Worm (Caenorhabditis elegans) whole organism, young adult: Measurements from ENCODE around the gene T01E8.8.

Experiments
- B0019.2 ChIP-seq: fragments of 200-800 bp; sonication (Bioruptor generic); conservative IDR thresholded peaks from 2 replicates; pipeline ENCODE4 v1.3.6; 2022; ENCODE audit warnings: missing genetic modification reagents, missing genetic modification characterization, missing compliant biosample characterization
- C17E4.6 ChIP-seq: fragments of 200-800 bp; sonication (Bioruptor generic); IDR thresholded peaks from 2 replicates; pipeline ENCODE4 v1.3.6; 2022; ENCODE audit warnings: missing genetic modification reagents, missing genetic modification characterization, missing compliant biosample characterization
- D2030.7 ChIP-seq: fragments of 200-800 bp; sonication (Bioruptor generic); IDR thresholded peaks from 2 replicates; pipeline ENCODE4 v1.3.6; 2022; ENCODE audit warnings: missing genetic modification reagents, missing genetic modification characterization, missing compliant biosample characterization
- F23B12.7 ChIP-seq: sonication (generic microtip); optimal IDR thresholded peaks from 2 replicates; lab custom pipeline; 2017; ENCODE audit warnings: missing genetic modification characterization, mild to moderate bottlenecking, missing compliant biosample characterization, antibody characterized with exemption, moderate library complexity; ENCODE audit not compliant: insufficient read depth
- K11D2.4 ChIP-seq: fragments of 200-800 bp; sonication (Bioruptor generic); IDR thresholded peaks from 2 replicates; pipeline ENCODE4 v1.3.6; 2022; ENCODE audit warnings: missing genetic modification reagents, missing genetic modification characterization, missing compliant biosample characterization
- Y53G8AR.9 ChIP-seq: fragments of 200-800 bp; sonication (Bioruptor generic); conservative IDR thresholded peaks from 2 replicates; pipeline ENCODE4 v1.3.6; 2022; ENCODE audit warnings: missing genetic modification reagents, missing genetic modification characterization, missing compliant biosample characterization
- Y67H2A.10 ChIP-seq: fragments of 200-800 bp; sonication (Bioruptor generic); conservative IDR thresholded peaks from 2 replicates; pipeline ENCODE4 v1.3.6; 2022; ENCODE audit warnings: missing genetic modification reagents, missing genetic modification characterization, missing compliant biosample characterization
- Y79H2A.3 ChIP-seq: fragments of 200-800 bp; sonication (Bioruptor generic); conservative IDR thresholded peaks from 2 replicates; pipeline ENCODE4 v1.3.6; 2022; ENCODE audit warnings: missing genetic modification reagents, missing genetic modification characterization, missing compliant biosample characterization
- Y95B8A.8 ChIP-seq: fragments of 200-800 bp; sonication (Bioruptor generic); IDR thresholded peaks from 2 replicates; pipeline ENCODE4 v1.3.6; 2022; ENCODE audit warnings: missing genetic modification reagents, missing genetic modification characterization, missing compliant biosample characterization
- ZK185.1 ChIP-seq: sonication (generic microtip); optimal IDR thresholded peaks from 2 replicates; lab custom pipeline; 2016; ENCODE audit warnings: mild to moderate bottlenecking, missing genetic modification characterization, missing compliant biosample characterization; ENCODE audit not compliant: poor library complexity, severe bottlenecking
- akir-1 ChIP-seq: fragments of 200-800 bp; sonication (Bioruptor generic); optimal IDR thresholded peaks from 2 replicates; lab custom pipeline; 2018; ENCODE audit warnings: mild to moderate bottlenecking, missing genetic modification characterization, moderate library complexity, missing compliant biosample characterization
- aptf-2 ChIP-seq: fragments of 200-800 bp; sonication (Bioruptor generic); conservative IDR thresholded peaks from 2 replicates; pipeline ENCODE4 v1.3.6; 2022; ENCODE audit warnings: missing genetic modification reagents, missing genetic modification characterization, missing compliant biosample characterization
- attf-3 ChIP-seq: fragments of 200-800 bp; sonication (Bioruptor generic); conservative IDR thresholded peaks from 2 replicates; pipeline ENCODE4 v1.3.6; 2022; ENCODE audit warnings: missing genetic modification reagents, missing genetic modification characterization, missing compliant biosample characterization
- ceh-100 ChIP-seq: fragments of 200-800 bp; sonication (Bioruptor generic); IDR thresholded peaks from 2 replicates; pipeline ENCODE4 v1.3.6; 2022; ENCODE audit warnings: missing genetic modification reagents, missing genetic modification characterization, missing compliant biosample characterization
- ceh-58 ChIP-seq: fragments of 200-800 bp; sonication (Bioruptor generic); IDR thresholded peaks from 2 replicates; pipeline ENCODE4 v1.3.6; 2022; ENCODE audit warnings: missing genetic modification characterization, missing compliant biosample characterization
- ceh-91 ChIP-seq: fragments of 200-800 bp; sonication (Bioruptor generic); IDR thresholded peaks from 2 replicates; pipeline ENCODE4 v1.3.6; 2022; ENCODE audit warnings: missing genetic modification reagents, missing genetic modification characterization, missing compliant biosample characterization
- chd-7 ChIP-seq: sonication (generic microtip); optimal IDR thresholded peaks from 2 replicates; lab custom pipeline; 2016; ENCODE audit warnings: mild to moderate bottlenecking, missing genetic modification characterization, moderate library complexity, missing compliant biosample characterization
- dpl-1 ChIP-seq: fragments of 150-350 bp; optimal IDR thresholded peaks from 2 replicates; lab custom pipeline; 2014; ENCODE audit warnings: missing biosample characterization, missing genetic modification reagents, missing genetic modification characterization
- efl-1 ChIP-seq: fragments of 150-350 bp; optimal IDR thresholded peaks from 2 replicates; lab custom pipeline; 2014; ENCODE audit warnings: missing biosample characterization, missing genetic modification reagents, missing genetic modification characterization
- hmg-1.2 ChIP-seq: fragments of 200-800 bp; sonication (Bioruptor generic); IDR thresholded peaks from 2 replicates; pipeline ENCODE4 v1.3.6; 2022; ENCODE audit warnings: missing genetic modification reagents, missing genetic modification characterization, missing compliant biosample characterization
- hrde-1 ChIP-seq: sonication (generic microtip); optimal IDR thresholded peaks from 2 replicates; lab custom pipeline; 2016; ENCODE audit warnings: missing genetic modification characterization, mild to moderate bottlenecking, missing compliant biosample characterization, moderate library complexity, missing genotype, missing genetic modification reagents, borderline replicate concordance
- hsf-1 ChIP-seq: fragments of 200-800 bp; sonication (Bioruptor generic); IDR thresholded peaks from 2 replicates; pipeline ENCODE4 v1.3.6; 2022; ENCODE audit warnings: missing genetic modification reagents, missing genetic modification characterization, missing compliant biosample characterization
- lin-35 ChIP-seq, 3 experiments: fragments of 150-350 bp in 2 of 3; sonication (generic microtip) in 1 of 3; optimal IDR thresholded peaks; 2 replicates each; lab custom pipeline; 2014 to 2018; ENCODE audit warnings: missing biosample characterization in 3 of 3, missing genetic modification characterization in 3 of 3, missing genetic modification reagents in 3 of 3
- lin-54 ChIP-seq: fragments of 200-800 bp; sonication (Bioruptor generic); optimal IDR thresholded peaks from 2 replicates; lab custom pipeline; 2018; ENCODE audit warnings: mild to moderate bottlenecking, missing genetic modification characterization, missing compliant biosample characterization
- lir-1 ChIP-seq: fragments of 200-800 bp; sonication (Bioruptor generic); conservative IDR thresholded peaks from 2 replicates; pipeline ENCODE4 v1.3.6; 2022; ENCODE audit warnings: missing genetic modification reagents, missing genetic modification characterization, missing compliant biosample characterization
- madf-10 ChIP-seq: sonication (generic microtip); optimal IDR thresholded peaks from 2 replicates; lab custom pipeline; 2016; ENCODE audit warnings: mild to moderate bottlenecking, missing genetic modification characterization, missing compliant biosample characterization
- madf-3 ChIP-seq: fragments of 200-800 bp; sonication (Bioruptor generic); IDR thresholded peaks from 2 replicates; pipeline ENCODE4 v1.3.6; 2022; ENCODE audit warnings: missing genetic modification reagents, missing genetic modification characterization, missing compliant biosample characterization
- madf-6 ChIP-seq: fragments of 200-800 bp; sonication (Bioruptor generic); IDR thresholded peaks from 2 replicates; pipeline ENCODE4 v1.3.6; 2022; ENCODE audit warnings: missing genetic modification reagents, missing genetic modification characterization, missing compliant biosample characterization
- madf-8 ChIP-seq: fragments of 200-800 bp; sonication (Bioruptor generic); conservative IDR thresholded peaks from 2 replicates; pipeline ENCODE4 v1.3.6; 2022; ENCODE audit warnings: missing genetic modification reagents, missing genetic modification characterization, missing compliant biosample characterization
- nfyb-1 ChIP-seq: fragments of 200-800 bp; sonication (Bioruptor generic); IDR thresholded peaks from 2 replicates; pipeline ENCODE4 v1.3.6; 2022; ENCODE audit warnings: missing genetic modification reagents, missing genetic modification characterization, missing compliant biosample characterization
- nhr-179 ChIP-seq: sonication (generic microtip); optimal IDR thresholded peaks from 2 replicates; lab custom pipeline; 2016; ENCODE audit warnings: mild to moderate bottlenecking, missing genetic modification characterization, missing compliant biosample characterization
- nhr-27 ChIP-seq: fragments of 200-800 bp; sonication (Bioruptor generic); optimal IDR thresholded peaks from 2 replicates; lab custom pipeline; 2018; ENCODE audit warnings: mild to moderate bottlenecking, missing genetic modification characterization, moderate library complexity, missing compliant biosample characterization
- rec-8 ChIP-seq, 2 experiments: sonication (generic microtip); optimal IDR thresholded peaks; 2 replicates each; lab custom pipeline; 2016; ENCODE audit warnings: mild to moderate bottlenecking in 2 of 2, missing genetic modification characterization in 2 of 2, missing genetic modification reagents in 2 of 2, missing genotype in 2 of 2, missing biosample characterization in 1 of 2, missing compliant biosample characterization in 1 of 2, moderate library complexity in 1 of 2
- sdz-38 ChIP-seq: sonication (generic microtip); optimal IDR thresholded peaks from 2 replicates; lab custom pipeline; 2016; ENCODE audit warnings: missing genotype, missing genetic modification characterization, missing compliant biosample characterization
- snpc-1.1 ChIP-seq: sonication (generic microtip); optimal IDR thresholded peaks from 2 replicates; lab custom pipeline; 2017; ENCODE audit warnings: missing genetic modification characterization, mild to moderate bottlenecking, missing compliant biosample characterization, antibody characterized with exemption, moderate library complexity, missing genotype, missing genetic modification reagents; ENCODE audit not compliant: insufficient read depth
- snpc-1.3 ChIP-seq: sonication (generic microtip); optimal IDR thresholded peaks from 2 replicates; lab custom pipeline; 2017; ENCODE audit warnings: missing genetic modification characterization, mild to moderate bottlenecking, missing compliant biosample characterization, antibody characterized with exemption, moderate library complexity, missing genotype, missing genetic modification reagents; ENCODE audit not compliant: insufficient read depth
- snpc-3.4 ChIP-seq: sonication (generic microtip); optimal IDR thresholded peaks from 2 replicates; lab custom pipeline; 2017; ENCODE audit warnings: missing genetic modification characterization, mild to moderate bottlenecking, missing compliant biosample characterization, antibody characterized with exemption, moderate library complexity, missing genotype, missing genetic modification reagents
- tbp1 ChIP-seq: fragments of 200-800 bp; sonication (Bioruptor generic); optimal IDR thresholded peaks from 2 replicates; lab custom pipeline; 2018; ENCODE audit warnings: mild to moderate bottlenecking, missing genetic modification characterization, missing compliant biosample characterization
- xnd-1 ChIP-seq: sonication (generic microtip); optimal IDR thresholded peaks from 2 replicates; lab custom pipeline; 2016; ENCODE audit warnings: missing genotype, missing genetic modification reagents, missing genetic modification characterization, missing compliant biosample characterization
- ztf-18 ChIP-seq: sonication (generic microtip); optimal IDR thresholded peaks from 2 replicates; lab custom pipeline; 2016; ENCODE audit warnings: missing genotype, mild to moderate bottlenecking, missing genetic modification characterization, missing compliant biosample characterization
- ztf-28 ChIP-seq: fragments of 200-800 bp; sonication (Bioruptor generic); IDR thresholded peaks from 2 replicates; pipeline ENCODE4 v1.3.6; 2022; ENCODE audit warnings: missing genetic modification reagents, missing genetic modification characterization, missing compliant biosample characterization
- ztf-6 ChIP-seq: fragments of 200-800 bp; sonication (Bioruptor generic); IDR thresholded peaks from 2 replicates; pipeline ENCODE4 v1.3.6; 2022; ENCODE audit warnings: missing genetic modification reagents, missing genetic modification characterization, missing compliant biosample characterization

Gene T01E8.8

ce11 chrII:10197091-10197675 lies 33.9 kb upstream of the T01E8.8 start, which contains the start of gene R05H5.3 (continued):
- no peak for TF ChIP-seq nhr-27 (tag; lab: Kevin White, UChicago)
- TF ChIP-seq Y53G8AR.9, result no peak
- TF ChIP-seq C17E4.6, result peak; percentile 69; the same call in 1 of the 2 replicates
- no peak; the same call in none of the 2 replicates for TF ChIP-seq ztf-28 (GFP tag; lab: Robert Waterston, UW)
- peak; percentile 94 for TF ChIP-seq ceh-91
- TF ChIP-seq hrde-1 (tag; lab: Kevin White, UChicago), result no peak
- TF ChIP-seq ztf-6, result 0 out of 2 replicates have a peak, but pooled peaks have one; percentile 36
- peak; percentile 91 for TF ChIP-seq madf-8 (GFP tag; lab: Robert Waterston, UW)
- TF ChIP-seq madf-3 (GFP tag; lab: Robert Waterston, UW), result peak; percentile 82
- TF ChIP-seq lir-1 (GFP tag; lab: Robert Waterston, UW), result peak; percentile 62; the same call in 1 of the 2 replicates
- no peak for TF ChIP-seq nhr-179
- TF ChIP-seq ZK185.1 (tag; lab: Kevin White, UChicago), result peak; percentile 18
- TF ChIP-seq B0019.2 (GFP tag; lab: Robert Waterston, UW), result peak; percentile 90
- TF ChIP-seq efl-1 (GFP tag; lab: Kevin White, UChicago), result peak; percentile 96
- peak; percentile 70 for TF ChIP-seq snpc-3.4
- peak; percentile 66; the same call in 1 of the 2 replicates for TF ChIP-seq hmg-1.2 (GFP tag; lab: Robert Waterston, UW)
- peak; percentile 79 for TF ChIP-seq F23B12.7 (tag; lab: Kevin White, UChicago)
- peak; percentile 72 for TF ChIP-seq attf-3 (GFP tag; lab: Robert Waterston, UW)
- TF ChIP-seq dpl-1 (GFP tag; lab: Kevin White, UChicago), result peak; percentile 91
- TF ChIP-seq snpc-1.3 (tag; lab: Kevin White, UChicago), result peak; percentile 40
- peak; percentile 94 for TF ChIP-seq ceh-100 (GFP tag; lab: Robert Waterston, UW)
- TF ChIP-seq ceh-58 (GFP tag; lab: Robert Waterston, UW), result no peak
- no peak for TF ChIP-seq sdz-38 (tag; lab: Kevin White, UChicago)
- peak; percentile 68 for TF ChIP-seq Y67H2A.10 (GFP tag; lab: Robert Waterston, UW)
- peak; percentile 40 for TF ChIP-seq madf-10 (tag; lab: Kevin White, UChicago)
- TF ChIP-seq xnd-1 (tag; lab: Kevin White, UChicago), result peak; percentile 81
- no peak for TF ChIP-seq K11D2.4
- peak; percentile 57 for TF ChIP-seq tbp1 (GFP tag; lab: Kevin White, UChicago)
- peak; percentile 96 for TF ChIP-seq D2030.7 (GFP tag; lab: Robert Waterston, UW)
- TF ChIP-seq lin-35 (GFP tag; optimal IDR thresholded peaks at IDR 0.05; lab: Kevin White, UChicago), result peak in 1 of 3 experiments; percentile 75
- TF ChIP-seq nfyb-1, result 0 out of 2 replicates have a peak, but pooled peaks have one; percentile 19
- no peak for TF ChIP-seq chd-7 (tag; lab: Kevin White, UChicago)
- TF ChIP-seq aptf-2 (GFP tag; lab: Robert Waterston, UW), result 0 out of 2 replicates have a peak, but pooled peaks have one; percentile 56
- TF ChIP-seq Y95B8A.8 (GFP tag; lab: Robert Waterston, UW), result peak; percentile 75
- TF ChIP-seq Y79H2A.3 (GFP tag; lab: Robert Waterston, UW), result peak; percentile 72; the same call in 1 of the 2 replicates
- peak; percentile 96 for TF ChIP-seq madf-6 (GFP tag; lab: Robert Waterston, UW)
- peak; percentile 55; the same call in 1 of the 2 replicates for TF ChIP-seq hsf-1 (GFP tag; lab: Robert Waterston, UW)
- TF ChIP-seq akir-1 (GFP tag; lab: Kevin White, UChicago), result no peak
- TF ChIP-seq ztf-18 (tag; lab: Kevin White, UChicago), result peak; percentile 58
- TF ChIP-seq lin-54 (GFP tag; lab: Kevin White, UChicago), result peak; percentile 85
- TF ChIP-seq rec-8 (tag; optimal IDR thresholded peaks at IDR 0.05; lab: Kevin White, UChicago), result peak in 1 of 2 experiments; percentile 14
- TF ChIP-seq snpc-1.1 (tag; lab: Kevin White, UChicago), result peak; percentile 54
